Worm (Caenorhabditis elegans): Measurements from ENCODE around the gene ctsa-4.2.
A peak's percentile ranks its signal among the peaks of the same experiment; 100 is the strongest.

The ctsa-4.2 gene

ce11 chrIII:6626291-6626690 lies 14.0 kb downstream of the ctsa-4.2 start:
- TF ChIP-seq ceh-100 (GFP tag; IDR thresholded peaks at IDR 0.05) (peak; percentile 81), xnd-1 (tag; optimal IDR thresholded peaks at IDR 0.05) (peak; percentile 25), dox-1 (GFP tag; IDR thresholded peaks at IDR 0.05) (peak; percentile 60), ztf-28 (GFP tag; IDR thresholded peaks at IDR 0.05) (0 out of 2 replicates have a peak, but pooled peaks have one; percentile 34), mcd-1 (GFP tag; IDR thresholded peaks at IDR 0.05) (0 out of 2 replicates have a peak, but pooled peaks have one; percentile 20), ztf-25 (GFP tag; IDR thresholded peaks at IDR 0.05) (peak; percentile 61; the same call in 1 of the 2 replicates), madf-8 (GFP tag; conservative IDR thresholded peaks at IDR 0.05) (0 out of 2 replicates have a peak, but pooled peaks have one; percentile 11), attf-3 (GFP tag; conservative IDR thresholded peaks at IDR 0.05) (0 out of 2 replicates have a peak, but pooled peaks have one; percentile 15), rcor-1 (GFP tag; IDR thresholded peaks at IDR 0.05) (0 out of 2 replicates have a peak, but pooled peaks have one; percentile 12), D2030.7 (GFP tag; IDR thresholded peaks at IDR 0.05) (peak; percentile 59)

- peak; percentile 51; the same call in 1 of the 2 replicates for TF ChIP-seq mcd-1 (GFP tag; IDR thresholded peaks at IDR 0.05)
Measured at ce11 chrIII:6627876-6628275, 15.5 kb downstream of the ctsa-4.2 start.

ce11 chrIII:6628769-6629168 lies 16.4 kb downstream of the ctsa-4.2 start:
- peak; percentile 20; the same call in 1 of the 2 replicates for TF ChIP-seq hmg-1.2 (GFP tag; IDR thresholded peaks at IDR 0.05)
- peak; percentile 65; the same call in 1 of the 2 replicates for TF ChIP-seq lin-26 (GFP tag; IDR thresholded peaks at IDR 0.05)
- TF ChIP-seq ceh-100 (GFP tag; IDR thresholded peaks at IDR 0.05): 0 out of 2 replicates have a peak, but pooled peaks have one; percentile 17
- TF ChIP-seq madf-6 (GFP tag; IDR thresholded peaks at IDR 0.05): peak; percentile 37
- TF ChIP-seq mcd-1 (GFP tag; IDR thresholded peaks at IDR 0.05): peak; percentile 32; the same call in 1 of the 2 replicates
- 0 out of 2 replicates have a peak, but pooled peaks have one; percentile 69 for TF ChIP-seq cebp-2 (GFP tag; IDR thresholded peaks at IDR 0.05)
- 0 out of 2 replicates have a peak, but pooled peaks have one; percentile 19 for TF ChIP-seq dox-1 (GFP tag; IDR thresholded peaks at IDR 0.05)
- TF ChIP-seq ztf-25 (GFP tag; IDR thresholded peaks at IDR 0.05): 0 out of 2 replicates have a peak, but pooled peaks have one; percentile 14

- TF ChIP-seq C06A6.2 (GFP tag; conservative IDR thresholded peaks at IDR 0.05) (no peak), pbrm-1 (GFP tag; IDR thresholded peaks at IDR 0.05) (no peak), dpff-1 (tag; optimal IDR thresholded peaks at IDR 0.05) (no peak), aptf-3 (GFP tag; IDR thresholded peaks at IDR 0.05) (no peak), repo-1 (tag; optimal IDR thresholded peaks at IDR 0.05) (no peak), aptf-2 (GFP tag; conservative IDR thresholded peaks at IDR 0.05) (no peak), egl-18 (GFP tag; IDR thresholded peaks at IDR 0.05) (no peak), nfyb-1 (GFP tag; IDR thresholded peaks at IDR 0.05) (no peak), hmg-20 (GFP tag; IDR thresholded peaks at IDR 0.05) (no peak), nhr-120 (GFP tag; IDR thresholded peaks at IDR 0.05) (no peak), lin-26 (GFP tag; IDR thresholded peaks at IDR 0.05) (no peak), dox-1 (GFP tag; IDR thresholded peaks at IDR 0.05) (no peak), ztf-28 (GFP tag; IDR thresholded peaks at IDR 0.05) (no peak), lin-40 (tag; optimal IDR thresholded peaks at IDR 0.05) (no peak), ama-1 (optimal IDR thresholded peaks at IDR 0.05) (no peak), ama-1 (GFP tag; optimal IDR thresholded peaks at IDR 0.05) (no peak), zim-3 (tag; optimal IDR thresholded peaks at IDR 0.05) (no peak), unc-130 (GFP tag; optimal IDR thresholded peaks at IDR 0.05) (no peak)
Measured at ce11 chrIII:6639028-6639427, 26.7 kb downstream of the ctsa-4.2 start.

ce11 chrIII:6645305-6645704 lies 33.0 kb downstream of the ctsa-4.2 start:
- TF ChIP-seq nfya-1 (tag; optimal IDR thresholded peaks at IDR 0.05; ENCODE audit: borderline replicate concordance, insufficient read depth) (no peak), F23B12.7 (tag; optimal IDR thresholded peaks at IDR 0.05; ENCODE audit: insufficient read depth) (no peak), let-607 (tag; optimal IDR thresholded peaks at IDR 0.05) (no peak), gei-17 (GFP tag; optimal IDR thresholded peaks at IDR 0.05) (no peak), cebp-2 (GFP tag; IDR thresholded peaks at IDR 0.05) (no peak), snpc-1.1 (tag; optimal IDR thresholded peaks at IDR 0.05; ENCODE audit: insufficient read depth) (no peak), nhr-179 (tag; optimal IDR thresholded peaks at IDR 0.05) (no peak), nhr-27 (tag; optimal IDR thresholded peaks at IDR 0.05) (no peak), ceh-40 (GFP tag; IDR thresholded peaks at IDR 0.05) (no peak), hmg-1.2 (GFP tag; IDR thresholded peaks at IDR 0.05) (no peak), tbp1 (GFP tag; optimal IDR thresholded peaks at IDR 0.05) (no peak), lag-1 (GFP tag; IDR thresholded peaks at IDR 0.05) (no peak), B0261.1 (tag; optimal IDR thresholded peaks at IDR 0.05) (no peak), ztf-3 (GFP tag; optimal IDR thresholded peaks at IDR 0.05) (no peak), ceh-79 (tag; optimal IDR thresholded peaks at IDR 0.05) (no peak), madf-6 (GFP tag; IDR thresholded peaks at IDR 0.05) (no peak)
